Fruit fly (Drosophila melanogaster): ENCODE data around the gene dlg1.

- TF ChIP-seq CG8478 (optimal IDR thresholded peaks at IDR 0.05) (no peak), CTCF (optimal IDR thresholded peaks at IDR 0.05) (no peak)
These were observed 82.2 kb downstream of the dlg1 start for dm6 chrX:11451630-11452029.

Measured in S2 (cell line).